Fruit fly (Drosophila melanogaster) whole organism, pupa: ENCODE results near the gene nmo.

Source experiments
- CG10348 ChIP-seq: fragments of 200-800 bp; sonication (Bioruptor generic); IDR thresholded peaks from 2 replicates; pipeline ENCODE4 v1.3.6; 2022; ENCODE audit warnings: missing biosample characterization, missing genetic modification characterization
- CG12605 ChIP-seq: fragments of 200-800 bp; sonication (Bioruptor generic); IDR thresholded peaks from 2 replicates; pipeline ENCODE4 v1.3.6; 2022; ENCODE audit warnings: missing biosample characterization, missing genetic modification characterization
- CG13204 ChIP-seq: fragments of 200-800 bp; sonication (Bioruptor generic); optimal IDR thresholded peaks from 2 replicates; lab custom pipeline; 2018; ENCODE audit warnings: missing biosample characterization, mild to moderate bottlenecking, missing genetic modification characterization, moderate library complexity
- CG14655 ChIP-seq: fragments of 200-800 bp; sonication (Bioruptor generic); optimal IDR thresholded peaks from 3 replicates; lab custom pipeline; 2017; ENCODE audit warnings: mild to moderate bottlenecking, missing biosample characterization, missing genetic modification reagents, missing genetic modification characterization
- CG15710 ChIP-seq: fragments of 200-800 bp; sonication (Bioruptor generic); optimal IDR thresholded peaks from 2 replicates; lab custom pipeline; 2018; ENCODE audit warnings: missing biosample characterization, mild to moderate bottlenecking, missing genetic modification characterization, moderate library complexity
- CG17806 ChIP-seq: fragments of 200-800 bp; sonication (Bioruptor generic); optimal IDR thresholded peaks from 2 replicates; lab custom pipeline; 2018; ENCODE audit warnings: missing biosample characterization, mild to moderate bottlenecking, missing genetic modification characterization, moderate library complexity
- CG32121 ChIP-seq: fragments of 200-800 bp; sonication (Bioruptor generic); IDR thresholded peaks from 2 replicates; pipeline ENCODE4 v1.3.6; 2022; ENCODE audit warnings: missing biosample characterization, missing genetic modification characterization
- CG34367 ChIP-seq: fragments of 200-800 bp; sonication (Bioruptor generic); optimal IDR thresholded peaks from 2 replicates; lab custom pipeline; 2018; ENCODE audit warnings: missing biosample characterization, mild to moderate bottlenecking, missing genetic modification characterization
- CG4496 ChIP-seq: fragments of 200-800 bp; sonication (Bioruptor generic); IDR thresholded peaks from 3 replicates; pipeline ENCODE4 v1.3.6; 2022; ENCODE audit warnings: missing biosample characterization, missing genetic modification characterization
- CG8159 ChIP-seq: fragments of 200-800 bp; sonication (Bioruptor generic); optimal IDR thresholded peaks from 3 replicates; lab custom pipeline; 2018; ENCODE audit warnings: missing biosample characterization, mild to moderate bottlenecking, missing genetic modification characterization, moderate library complexity
- CG8301 ChIP-seq: fragments of 200-800 bp; sonication (Bioruptor generic); optimal IDR thresholded peaks from 2 replicates; lab custom pipeline; 2018; ENCODE audit warnings: missing biosample characterization, mild to moderate bottlenecking, missing genetic modification characterization
- CG9948 ChIP-seq: fragments of 200-800 bp; sonication (Bioruptor generic); optimal IDR thresholded peaks from 2 replicates; lab custom pipeline; 2018; ENCODE audit warnings: missing biosample characterization, mild to moderate bottlenecking, missing genetic modification characterization, moderate library complexity
- D1 ChIP-seq: fragments of 200-800 bp; sonication (Bioruptor generic); optimal IDR thresholded peaks from 2 replicates; lab custom pipeline; 2018; ENCODE audit warnings: missing biosample characterization, mild to moderate bottlenecking, missing genetic modification characterization, moderate library complexity
- EcR ChIP-seq: fragments of 200-800 bp; sonication (Bioruptor generic); optimal IDR thresholded peaks from 3 replicates; lab custom pipeline; 2019; ENCODE audit warnings: missing biosample characterization, missing genetic modification characterization, mild to moderate bottlenecking, moderate library complexity, missing genetic modification reagents
- Ets98B ChIP-seq: fragments of 200-800 bp; sonication (Bioruptor generic); IDR thresholded peaks from 2 replicates; pipeline ENCODE4 v1.3.6; 2022; ENCODE audit warnings: missing biosample characterization, missing genetic modification characterization
- Pif1A ChIP-seq: fragments of 200-800 bp; sonication (Bioruptor generic); optimal IDR thresholded peaks from 3 replicates; lab custom pipeline; 2016; ENCODE audit warnings: missing biosample characterization, missing genetic modification characterization
- Pif1B ChIP-seq: fragments of 200-800 bp; sonication (Bioruptor generic); optimal IDR thresholded peaks from 3 replicates; lab custom pipeline; 2016; ENCODE audit warnings: missing biosample characterization, missing genetic modification characterization
- Snoo ChIP-seq: fragments of 200-800 bp; sonication (Bioruptor generic); optimal IDR thresholded peaks from 3 replicates; lab custom pipeline; 2017; ENCODE audit warnings: missing biosample characterization, mild to moderate bottlenecking, missing genetic modification characterization, inconsistent platforms
- fd96Ca ChIP-seq: fragments of 200-800 bp; sonication (Bioruptor generic); IDR thresholded peaks from 3 replicates; pipeline ENCODE4 v1.3.6; 2022; ENCODE audit warnings: missing biosample characterization, missing genetic modification characterization
- gl ChIP-seq: fragments of 200-800 bp; sonication (Bioruptor generic); optimal IDR thresholded peaks from 2 replicates; lab custom pipeline; 2018; ENCODE audit warnings: missing biosample characterization, mild to moderate bottlenecking, missing genetic modification characterization
- rn ChIP-seq: fragments of 200-800 bp; sonication (Bioruptor generic); IDR thresholded peaks from 2 replicates; pipeline ENCODE4 v1.3.6; 2022; ENCODE audit warnings: missing biosample characterization, missing genetic modification characterization

The nmo gene

dm6 chr3L:8027212-8027611 is 48.4 kb downstream of the nmo start:
- TF ChIP-seq EcR (peak; percentile 51), CG13204 (peak; percentile 15), gl (no peak), CG4496 (no peak)

dm6 chr3L:8027666-8028314 is 48.9 kb downstream of the nmo start:
- TF ChIP-seq gl (peak; percentile 46), EcR (no peak), Ets98B (GFP tag; lab: Robert Waterston, UW) (peak; percentile 15; the same call in 1 of the 2 replicates), CG9948 (peak; percentile 89), CG32121 (GFP tag; lab: Robert Waterston, UW) (no peak), Pif1A (peak; percentile 26), CG15710 (tag; lab: Kevin White, UChicago) (peak; percentile 81), Pif1B (peak; percentile 59), CG14655 (GFP tag; lab: Kevin White, UChicago) (peak; percentile 72), CG8301 (tag; lab: Kevin White, UChicago) (peak; percentile 53), D1 (tag; lab: Kevin White, UChicago) (peak; percentile 46), CG8159 (peak; percentile 90), CG12605 (GFP tag; lab: Robert Waterston, UW) (no peak), CG13204 (peak; percentile 50), CG4496 (peak; percentile 64; the same call in 1 of the 3 replicates), CG17806 (tag; lab: Kevin White, UChicago) (peak; percentile 86), Snoo (peak; percentile 64), CG10348 (GFP tag; lab: Robert Waterston, UW) (no peak), rn (0 out of 2 replicates have a peak, but pooled peaks have one; percentile 7), CG34367 (tag; lab: Kevin White, UChicago) (peak; percentile 73), fd96Ca (GFP tag; lab: Robert Waterston, UW) (no peak)

DNA sequence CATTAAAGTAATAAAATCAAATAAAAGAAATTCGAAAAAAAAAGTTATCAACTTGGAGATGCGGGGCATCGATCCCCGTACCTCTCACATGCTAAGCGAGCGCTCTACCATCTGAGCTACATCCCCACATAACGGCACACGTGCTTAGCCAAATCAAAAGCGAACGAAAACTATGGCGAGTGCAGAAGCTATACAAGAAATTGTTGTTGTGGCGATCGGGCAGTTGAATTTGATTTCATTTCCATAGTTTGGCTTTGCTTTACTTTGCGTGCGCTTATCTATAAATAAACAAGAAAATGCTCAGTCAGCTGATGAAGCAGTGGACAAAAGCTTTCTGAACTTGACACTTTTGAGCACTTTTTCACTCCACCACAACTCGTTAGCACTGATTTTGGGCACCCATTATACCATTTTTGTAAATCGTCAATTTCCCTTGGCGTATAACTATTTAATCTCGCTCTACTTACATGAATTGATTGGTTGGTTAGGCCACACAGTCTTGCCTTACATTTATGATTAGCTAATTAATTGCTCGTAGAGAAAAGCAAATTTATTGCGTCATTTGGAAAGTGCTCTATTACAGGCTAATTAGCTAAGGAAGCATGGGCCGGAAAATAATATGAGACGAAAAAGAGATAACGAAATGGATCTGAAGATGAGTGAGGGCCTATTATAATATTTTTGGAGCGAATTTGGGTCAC is 49.8 kb downstream of the nmo start:
- no peak for TF ChIP-seq CG17806 (tag; lab: Kevin White, UChicago)
- TF ChIP-seq CG4496: 0 out of 3 replicates have a peak, but pooled peaks have one; percentile 15

dm6 chr3L:8029194-8029747 is 50.4 kb downstream of the nmo start:
- peak; percentile 2 for TF ChIP-seq EcR
- TF ChIP-seq Pif1A: peak; percentile 28
- no peak for TF ChIP-seq CG12605 (GFP tag; lab: Robert Waterston, UW)
- peak; percentile 15 for TF ChIP-seq CG17806 (tag; lab: Kevin White, UChicago)

dm6 chr3L:8031461-8031860 is 52.6 kb downstream of the nmo start:
- TF ChIP-seq CG10348 (GFP tag; lab: Robert Waterston, UW): no peak
- no peak for TF ChIP-seq CG12605 (GFP tag; lab: Robert Waterston, UW)
- no peak for TF ChIP-seq CG15710 (tag; lab: Kevin White, UChicago)
- no peak for TF ChIP-seq CG34367 (tag; lab: Kevin White, UChicago)
- no peak for TF ChIP-seq CG32121 (GFP tag; lab: Robert Waterston, UW)
- no peak for TF ChIP-seq CG9948
- TF ChIP-seq gl: no peak
- no peak for TF ChIP-seq CG17806 (tag; lab: Kevin White, UChicago)
- TF ChIP-seq Pif1B: no peak
- TF ChIP-seq D1 (tag; lab: Kevin White, UChicago): no peak
- TF ChIP-seq Pif1A: no peak
- TF ChIP-seq CG8159: no peak
- no peak for TF ChIP-seq CG4496
- no peak for TF ChIP-seq Snoo
- TF ChIP-seq CG8301 (tag; lab: Kevin White, UChicago): no peak

DNA sequence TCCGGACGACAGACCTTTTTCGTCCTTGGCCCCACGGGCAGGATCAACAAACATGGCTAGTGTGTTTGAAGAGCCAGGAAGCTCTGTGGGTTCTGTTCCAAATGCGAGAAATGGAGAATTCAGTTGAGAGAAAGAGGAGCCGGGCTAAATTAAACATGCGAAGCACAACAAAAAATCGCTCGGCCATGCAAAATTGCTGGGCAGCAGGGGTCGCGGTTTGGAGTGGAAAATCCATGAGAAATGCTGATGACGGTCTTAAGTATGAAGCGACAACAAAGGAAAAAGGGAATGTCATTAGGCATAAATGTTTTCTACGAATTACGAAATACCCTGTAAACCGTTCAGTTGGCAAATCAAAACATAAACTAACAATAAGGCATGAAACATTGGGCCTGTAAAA is 54.2 kb downstream of the nmo start:
- TF ChIP-seq CG13204 (no peak), CG17806 (tag; lab: Kevin White, UChicago) (no peak), fd96Ca (GFP tag; lab: Robert Waterston, UW) (no peak), Ets98B (GFP tag; lab: Robert Waterston, UW) (no peak), EcR (no peak), gl (no peak), Pif1B (no peak), D1 (tag; lab: Kevin White, UChicago) (no peak), CG15710 (tag; lab: Kevin White, UChicago) (no peak), rn (no peak), Pif1A (no peak), CG12605 (GFP tag; lab: Robert Waterston, UW) (no peak), CG8159 (no peak), CG8301 (tag; lab: Kevin White, UChicago) (no peak), Snoo (no peak), CG14655 (GFP tag; lab: Kevin White, UChicago) (no peak), CG34367 (tag; lab: Kevin White, UChicago) (no peak), CG10348 (GFP tag; lab: Robert Waterston, UW) (no peak)
